Fruit fly (Drosophila melanogaster) whole organism, embryonic: ENCODE data around the gene CG2652.
A peak's percentile ranks its signal among the peaks of the same experiment; 100 is the strongest.

Source experiments
- Abd-B ChIP-seq: fragments of 200-800 bp; sonication (Bioruptor generic); optimal IDR thresholded peaks from 2 replicates; lab custom pipeline; 2018; ENCODE audit warnings: missing biosample characterization, mild to moderate bottlenecking, missing genetic modification characterization, moderate library complexity
- Aef1 ChIP-seq: fragments of 200-800 bp; sonication (Bioruptor generic); IDR thresholded peaks from 3 replicates; pipeline ENCODE4 v1.3.6; 2022; ENCODE audit warnings: missing biosample characterization, missing genetic modification characterization
- Atf6 ChIP-seq: fragments of 200-800 bp; sonication (Bioruptor generic); IDR thresholded peaks from 2 replicates; pipeline ENCODE4 v1.3.6; 2022; ENCODE audit warnings: missing biosample characterization, missing genetic modification characterization
- CG10431 ChIP-seq: fragments of 200-800 bp; sonication (Bioruptor generic); optimal IDR thresholded peaks from 3 replicates; lab custom pipeline; 2018; ENCODE audit warnings: missing biosample characterization, mild to moderate bottlenecking, missing genetic modification characterization
- CG11093 ChIP-seq: fragments of 200-800 bp; sonication (Bioruptor generic); IDR thresholded peaks from 3 replicates; pipeline ENCODE4 v1.3.6; 2022; ENCODE audit warnings: missing biosample characterization, missing genetic modification characterization
- CG11247 ChIP-seq: fragments of 200-800 bp; sonication (Bioruptor generic); IDR thresholded peaks from 2 replicates; pipeline ENCODE4 v1.3.6; 2022; ENCODE audit warnings: missing biosample characterization, missing genetic modification characterization
- CG11456 ChIP-seq: fragments of 200-800 bp; sonication (Bioruptor generic); IDR thresholded peaks from 3 replicates; pipeline ENCODE4 v1.3.6; 2022; ENCODE audit warnings: missing biosample characterization, missing genetic modification characterization
- CG11696 ChIP-seq: fragments of 200-800 bp; sonication (Bioruptor generic); IDR thresholded peaks from 2 replicates; pipeline ENCODE4 v1.3.6; 2022; ENCODE audit warnings: missing biosample characterization, missing genetic modification characterization
- CG12942 ChIP-seq: fragments of 200-800 bp; sonication (Bioruptor generic); optimal IDR thresholded peaks from 3 replicates; lab custom pipeline; 2016; ENCODE audit warnings: missing biosample characterization, missing genetic modification characterization
- CG14710 ChIP-seq: fragments of 200-800 bp; sonication (Bioruptor generic); optimal IDR thresholded peaks from 3 replicates; lab custom pipeline; 2019; ENCODE audit warnings: missing biosample characterization, mild to moderate bottlenecking, missing genetic modification characterization, moderate library complexity
- CG15479 ChIP-seq: fragments of 200-800 bp; sonication (Bioruptor generic); optimal IDR thresholded peaks from 3 replicates; lab custom pipeline; 2019; ENCODE audit warnings: missing biosample characterization, mild to moderate bottlenecking, missing genetic modification characterization, moderate library complexity
- CG15514 ChIP-seq: fragments of 200-800 bp; sonication (Bioruptor generic); optimal IDR thresholded peaks from 3 replicates; lab custom pipeline; 2017; ENCODE audit warnings: missing biosample characterization, missing genetic modification characterization, mild to moderate bottlenecking, moderate library complexity, missing genetic modification reagents
- CG15696 ChIP-seq: fragments of 200-800 bp; sonication (Bioruptor generic); optimal IDR thresholded peaks from 2 replicates; lab custom pipeline; 2019; ENCODE audit warnings: missing biosample characterization, mild to moderate bottlenecking, missing genetic modification characterization, moderate library complexity
- CG1792 ChIP-seq: fragments of 200-800 bp; sonication (Bioruptor generic); optimal IDR thresholded peaks from 2 replicates; lab custom pipeline; 2016; ENCODE audit warnings: missing biosample characterization, missing genetic modification characterization
- CG3281 ChIP-seq: fragments of 200-800 bp; sonication (Bioruptor generic); optimal IDR thresholded peaks from 3 replicates; lab custom pipeline; 2017; ENCODE audit warnings: missing biosample characterization, mild to moderate bottlenecking, missing genetic modification characterization
- CG33557 ChIP-seq: fragments of 200-800 bp; sonication (Bioruptor generic); optimal IDR thresholded peaks from 2 replicates; lab custom pipeline; 2019; ENCODE audit warnings: missing biosample characterization, mild to moderate bottlenecking, missing genetic modification characterization, moderate library complexity
- CG4282 ChIP-seq: fragments of 200-800 bp; sonication (Bioruptor generic); optimal IDR thresholded peaks from 2 replicates; lab custom pipeline; 2016; ENCODE audit warnings: missing biosample characterization, missing genetic modification characterization
- CG43689 ChIP-seq: fragments of 200-800 bp; sonication (Bioruptor generic); IDR thresholded peaks from 2 replicates; pipeline ENCODE4 v1.3.6; 2022; ENCODE audit warnings: missing biosample characterization, missing genetic modification characterization
- CG4617 ChIP-seq: fragments of 200-800 bp; sonication (Bioruptor generic); optimal IDR thresholded peaks from 3 replicates; lab custom pipeline; 2016; ENCODE audit warnings: missing biosample characterization, missing genetic modification characterization, borderline replicate concordance
- CG5180 ChIP-seq: fragments of 200-800 bp; sonication (Bioruptor generic); optimal IDR thresholded peaks from 3 replicates; lab custom pipeline; 2017; ENCODE audit warnings: missing biosample characterization, missing genetic modification characterization, mild to moderate bottlenecking, moderate library complexity, missing genetic modification reagents
- CG6272 ChIP-seq: fragments of 200-800 bp; sonication (Bioruptor generic); IDR thresholded peaks from 2 replicates; pipeline ENCODE4 v1.3.6; 2022; ENCODE audit warnings: missing biosample characterization, missing genetic modification characterization
- CG9817 ChIP-seq: fragments of 200-800 bp; sonication (Bioruptor generic); optimal IDR thresholded peaks from 2 replicates; lab custom pipeline; 2018; ENCODE audit warnings: missing biosample characterization, mild to moderate bottlenecking, missing genetic modification characterization, moderate library complexity
- CHES-1-like ChIP-seq: fragments of 200-800 bp; sonication (Bioruptor generic); optimal IDR thresholded peaks from 2 replicates; lab custom pipeline; 2016; ENCODE audit warnings: missing biosample characterization, missing genetic modification characterization
- Drgx ChIP-seq: fragments of 200-800 bp; sonication (Bioruptor generic); IDR thresholded peaks from 2 replicates; pipeline ENCODE4 v1.3.6; 2022; ENCODE audit warnings: missing biosample characterization, missing genetic modification characterization
- Gug ChIP-seq: fragments of 200-800 bp; sonication (Bioruptor generic); IDR thresholded peaks from 4 replicates; pipeline ENCODE4 v1.3.6; 2022; ENCODE audit warnings: missing biosample characterization, missing genetic modification characterization
- Hmr ChIP-seq: fragments of 200-800 bp; sonication (Bioruptor generic); optimal IDR thresholded peaks from 3 replicates; lab custom pipeline; 2017; ENCODE audit warnings: mild to moderate bottlenecking, missing biosample characterization, missing genetic modification reagents, missing genetic modification characterization
- Med ChIP-seq: fragments of 200-800 bp; sonication (Bioruptor generic); peaks from one replicate; lab custom pipeline; 2016; ENCODE audit warnings: missing biosample characterization, missing genetic modification characterization, mild to moderate bottlenecking, inconsistent platforms, moderate library complexity
- Mes4 ChIP-seq: fragments of 200-800 bp; sonication (Bioruptor generic); optimal IDR thresholded peaks from 2 replicates; lab custom pipeline; 2016; ENCODE audit warnings: missing biosample characterization, missing genetic modification characterization
- Opbp ChIP-seq: fragments of 200-800 bp; sonication (Bioruptor generic); IDR thresholded peaks from 3 replicates; pipeline ENCODE4 v1.3.6; 2022; ENCODE audit warnings: missing biosample characterization, missing genetic modification characterization; ENCODE audit not compliant: partially characterized antibody
- Pdp1 ChIP-seq, 2 experiments: fragments of 200-800 bp; sonication (Bioruptor generic); optimal IDR thresholded peaks; 3 replicates each; lab custom pipeline; 2016; ENCODE audit warnings: missing biosample characterization in 2 of 2, missing genetic modification characterization in 2 of 2, mild to moderate bottlenecking in 1 of 2, moderate library complexity in 1 of 2
- Poxn ChIP-seq: fragments of 200-800 bp; sonication (Bioruptor generic); IDR thresholded peaks from 2 replicates; pipeline ENCODE4 v1.3.6; 2022; ENCODE audit warnings: missing biosample characterization, missing genetic modification characterization
- Ravus ChIP-seq: fragments of 200-800 bp; sonication (Bioruptor generic); IDR thresholded peaks from 2 replicates; pipeline ENCODE4 v1.3.6; 2022; ENCODE audit warnings: missing biosample characterization, missing genetic modification characterization
- Usf ChIP-seq: fragments of 200-800 bp; sonication (Bioruptor generic); optimal IDR thresholded peaks from 2 replicates; lab custom pipeline; 2017; ENCODE audit warnings: missing genotype, missing biosample characterization, missing genetic modification characterization
- ac ChIP-seq: fragments of 200-800 bp; sonication (Bioruptor generic); optimal IDR thresholded peaks from 3 replicates; lab custom pipeline; 2017; ENCODE audit warnings: missing biosample characterization, mild to moderate bottlenecking, missing genetic modification characterization
- al ChIP-seq: fragments of 200-800 bp; sonication (Bioruptor generic); IDR thresholded peaks from 2 replicates; pipeline ENCODE4 v1.3.6; 2022; ENCODE audit warnings: missing biosample characterization, missing genetic modification characterization
- aop ChIP-seq: fragments of 200-800 bp; sonication (Bioruptor generic); IDR thresholded peaks from 2 replicates; pipeline ENCODE4 v1.3.6; 2022; ENCODE audit warnings: missing biosample characterization, missing genetic modification characterization
- az2 ChIP-seq: fragments of 200-800 bp; sonication (Bioruptor generic); optimal IDR thresholded peaks from 3 replicates; lab custom pipeline; 2016; ENCODE audit warnings: missing biosample characterization, missing genetic modification characterization
- bcd ChIP-seq: fragments of 200-800 bp; sonication (Bioruptor generic); optimal IDR thresholded peaks from 2 replicates; lab custom pipeline; 2017; ENCODE audit warnings: missing biosample characterization, mild to moderate bottlenecking, missing genetic modification characterization
- br ChIP-seq: fragments of >200 bp; optimal IDR thresholded peaks from 2 replicates; lab custom pipeline; 2017
- crc ChIP-seq: fragments of 200-800 bp; sonication (Bioruptor generic); optimal IDR thresholded peaks from 2 replicates; lab custom pipeline; 2016; ENCODE audit warnings: missing biosample characterization, missing genetic modification characterization
- dpn ChIP-seq, 2 experiments: fragments of 200-800 bp; sonication (Bioruptor generic); optimal IDR thresholded peaks; 3 replicates each; lab custom pipeline; 2016; ENCODE audit warnings: missing biosample characterization in 2 of 2, missing genetic modification characterization in 2 of 2
- dysf ChIP-seq: fragments of 200-800 bp; sonication (Bioruptor generic); IDR thresholded peaks from 3 replicates; pipeline ENCODE4 v1.3.6; 2022; ENCODE audit warnings: missing biosample characterization, missing genetic modification characterization
- fd102C ChIP-seq: fragments of 200-800 bp; sonication (Bioruptor generic); optimal IDR thresholded peaks from 2 replicates; lab custom pipeline; 2018; ENCODE audit warnings: missing biosample characterization, mild to moderate bottlenecking, missing genetic modification characterization, moderate library complexity
- fu2 ChIP-seq: fragments of 200-800 bp; sonication (Bioruptor generic); optimal IDR thresholded peaks from 2 replicates; lab custom pipeline; 2016; ENCODE audit warnings: missing biosample characterization, missing genetic modification characterization
- gce ChIP-seq: fragments of 200-800 bp; sonication (Bioruptor generic); IDR thresholded peaks from 3 replicates; pipeline ENCODE4 v1.3.6; 2022; ENCODE audit warnings: missing biosample characterization, missing genetic modification characterization
- knrl ChIP-seq: fragments of 200-800 bp; sonication (Bioruptor generic); IDR thresholded peaks from 3 replicates; pipeline ENCODE4 v1.3.6; 2022; ENCODE audit warnings: missing biosample characterization, missing genetic modification characterization; ENCODE audit not compliant: partially characterized antibody
- lilli ChIP-seq: fragments of 200-800 bp; sonication (Bioruptor generic); optimal IDR thresholded peaks from 3 replicates; lab custom pipeline; 2016; ENCODE audit warnings: missing biosample characterization, missing genetic modification characterization
- luna ChIP-seq: fragments of 200-800 bp; sonication (Bioruptor generic); optimal IDR thresholded peaks from 2 replicates; lab custom pipeline; 2016; ENCODE audit warnings: missing biosample characterization, missing genetic modification characterization
- mirr ChIP-seq: fragments of 200-800 bp; sonication (Bioruptor generic); optimal IDR thresholded peaks from 3 replicates; lab custom pipeline; 2018; ENCODE audit warnings: missing biosample characterization, mild to moderate bottlenecking, missing genetic modification characterization
- repo ChIP-seq: fragments of 200-800 bp; sonication (Bioruptor generic); optimal IDR thresholded peaks from 2 replicates; lab custom pipeline; 2016; ENCODE audit warnings: missing biosample characterization, missing genetic modification characterization
- rib ChIP-seq: fragments of 200-800 bp; sonication (Bioruptor generic); IDR thresholded peaks from 2 replicates; pipeline ENCODE4 v1.3.6; 2022; ENCODE audit warnings: missing biosample characterization, missing genetic modification characterization
- row ChIP-seq: fragments of 200-800 bp; sonication (Bioruptor generic); IDR thresholded peaks from 3 replicates; pipeline ENCODE4 v1.3.6; 2022; ENCODE audit warnings: missing biosample characterization, missing genetic modification characterization

The CG2652 gene

dm6 chrX:2732127-2732526, 49.4 kb upstream of the CG2652 start, which contains the start of the genes ttm50 and CG2712 (continued):
- TF ChIP-seq CG4617 (GFP tag; lab: Kevin White, UChicago) (peak; percentile 50), br (no peak), row (peak; percentile 93), Mes4 (GFP tag; lab: Kevin White, UChicago) (no peak), CG33557 (GFP tag; lab: Kevin White, UChicago) (peak; percentile 48), ac (GFP tag; lab: Kevin White, UChicago) (no peak), CHES-1-like (GFP tag; lab: Kevin White, UChicago) (no peak), CG11247 (GFP tag; lab: Robert Waterston, UW) (peak; percentile 23; the same call in 1 of the 2 replicates), Poxn (GFP tag; lab: Robert Waterston, UW) (no peak), CG12942 (no peak), al (peak; percentile 60), CG14710 (tag; lab: Kevin White, UChicago) (peak; percentile 81), luna (GFP tag; lab: Kevin White, UChicago) (no peak), CG3281 (GFP tag; lab: Kevin White, UChicago) (peak; percentile 60), Ravus (no peak), CG4282 (no peak), CG1792 (GFP tag; lab: Kevin White, UChicago) (no peak), dysf (peak; percentile 70; the same call in 2 of the 3 replicates), gce (GFP tag; lab: Robert Waterston, UW) (no peak), fd102C (no peak), Hmr (GFP tag; lab: Kevin White, UChicago) (no peak), CG11696 (no peak), mirr (GFP tag; lab: Kevin White, UChicago) (peak; percentile 12), CG11456 (GFP tag; lab: Robert Waterston, UW) (no peak), CG9817 (tag; lab: Kevin White, UChicago) (peak; percentile 66), aop (no peak), Opbp (GFP tag; lab: Robert Waterston, UW) (no peak), CG11093 (GFP tag; lab: Robert Waterston, UW) (peak; percentile 62; the same call in 1 of the 3 replicates), crc (GFP tag; lab: Kevin White, UChicago) (no peak), az2 (GFP tag; lab: Kevin White, UChicago) (peak; percentile 49), Drgx (GFP tag; lab: Robert Waterston, UW) (no peak), lilli (GFP tag; lab: Kevin White, UChicago) (peak; percentile 57), CG6272 (GFP tag; lab: Robert Waterston, UW) (peak; percentile 51; the same call in 1 of the 2 replicates), CG15479 (GFP tag; lab: Kevin White, UChicago) (no peak), Gug (peak; percentile 30; the same call in 1 of the 4 replicates), repo (no peak), bcd (GFP tag; lab: Kevin White, UChicago) (no peak), CG43689 (GFP tag; lab: Robert Waterston, UW) (no peak), Med (GFP tag; lab: Kevin White, UChicago) (peak; percentile 62), CG10431 (GFP tag; lab: Kevin White, UChicago) (no peak), fu2 (GFP tag; lab: Kevin White, UChicago) (no peak), dpn (GFP tag; optimal IDR thresholded peaks at IDR 0.05; lab: Kevin White, UChicago) (peak; percentile 21 to 52), Pdp1 (GFP tag; optimal IDR thresholded peaks at IDR 0.05; lab: Kevin White, UChicago) (peak; percentile 1 to 23), Aef1 (GFP tag; lab: Robert Waterston, UW) (no peak), knrl (GFP tag; lab: Robert Waterston, UW) (peak; percentile 37; the same call in 1 of the 3 replicates), Usf (GFP tag; lab: Kevin White, UChicago) (peak; percentile 47), CG15696 (tag; lab: Kevin White, UChicago) (peak; percentile 59), CG5180 (no peak), rib (no peak), Atf6 (GFP tag; lab: Robert Waterston, UW) (no peak), CG15514 (peak; percentile 82), Abd-B (peak; percentile 68)
